Fruit fly (Drosophila melanogaster) whole organism, embryonic: ENCODE data around the gene CG5541.

Experiments used
- Awh ChIP-seq: fragments of 200-800 bp; sonication (Bioruptor generic); IDR thresholded peaks from 2 replicates; pipeline ENCODE4, ENCODE4 v1.3.6; 2022; ENCODE audit warnings: missing biosample characterization, missing genetic modification characterization
- Bdp1 ChIP-seq: fragments of 200-800 bp; sonication (Bioruptor generic); optimal IDR thresholded peaks from 3 replicates; lab custom pipeline; 2016; ENCODE audit warnings: missing biosample characterization, missing genetic modification characterization
- CG10209 ChIP-seq: fragments of 200-800 bp; sonication (Bioruptor generic); optimal IDR thresholded peaks from 3 replicates; lab custom pipeline; 2017; ENCODE audit warnings: missing biosample characterization, mild to moderate bottlenecking, missing genetic modification characterization, missing genetic modification reagents
- CG14860 ChIP-seq: fragments of 200-800 bp; sonication (Bioruptor generic); IDR thresholded peaks from 3 replicates; pipeline ENCODE4 v1.3.6; 2022; ENCODE audit warnings: missing biosample characterization, missing genetic modification characterization; ENCODE audit not compliant: partially characterized antibody
- CG15601 ChIP-seq: fragments of 200-800 bp; sonication (Bioruptor generic); optimal IDR thresholded peaks from 3 replicates; lab custom pipeline; 2019; ENCODE audit warnings: missing biosample characterization, mild to moderate bottlenecking, missing genetic modification characterization, moderate library complexity
- CG30020 ChIP-seq: fragments of 200-800 bp; optimal IDR thresholded peaks from 2 replicates; lab custom pipeline; 2019; ENCODE audit warnings: missing biosample characterization, mild to moderate bottlenecking, missing genetic modification characterization, moderate library complexity
- CG30403 ChIP-seq: fragments of 200-800 bp; sonication (Bioruptor generic); optimal IDR thresholded peaks from 3 replicates; lab custom pipeline; 2016; ENCODE audit warnings: missing biosample characterization, missing genetic modification characterization
- CG32767 ChIP-seq: fragments of 200-800 bp; sonication (Bioruptor generic); IDR thresholded peaks from 2 replicates; pipeline ENCODE4 v1.3.6; 2022; ENCODE audit warnings: missing biosample characterization, missing genetic modification characterization
- CG4360 ChIP-seq: fragments of 200-800 bp; sonication (Bioruptor generic); IDR thresholded peaks from 2 replicates; pipeline ENCODE4 v1.3.6; 2022; ENCODE audit warnings: missing biosample characterization, missing genetic modification characterization
- CG4730 ChIP-seq: fragments of 200-800 bp; sonication (Bioruptor generic); IDR thresholded peaks from 2 replicates; pipeline ENCODE4 v1.3.6; 2022; ENCODE audit warnings: missing biosample characterization, missing genetic modification characterization
- CG8944 ChIP-seq: fragments of 200-800 bp; sonication (Bioruptor generic); optimal IDR thresholded peaks from 3 replicates; lab custom pipeline; 2016; ENCODE audit warnings: missing biosample characterization, missing genetic modification characterization
- D ChIP-seq, 2 experiments: fragments of 200-800 bp in 1 of 2; fragments of >200 bp in 1 of 2; sonication (Bioruptor generic) in 1 of 2; optimal IDR thresholded peaks; 2 replicates in 1 of 2; 3 replicates in 1 of 2; lab custom pipeline; 2017; ENCODE audit warnings: mild to moderate bottlenecking in 1 of 2, missing biosample characterization in 1 of 2, missing genetic modification characterization in 1 of 2, missing genetic modification reagents in 1 of 2
- Dbx ChIP-seq: fragments of 200-800 bp; sonication (Bioruptor generic); IDR thresholded peaks from 3 replicates; pipeline ENCODE4 v1.3.6; 2022; ENCODE audit warnings: missing biosample characterization, missing genetic modification characterization
- Dip2 ChIP-seq: fragments of 200-800 bp; sonication (Bioruptor generic); IDR thresholded peaks from 2 replicates; pipeline ENCODE4 v1.3.6; 2022; ENCODE audit warnings: missing biosample characterization, missing genetic modification characterization
- Dref ChIP-seq: fragments of 200-800 bp; sonication (Bioruptor generic); IDR thresholded peaks from 2 replicates; pipeline ENCODE4 v1.3.6; 2022; ENCODE audit warnings: missing biosample characterization, missing genetic modification characterization
- Eip74EF ChIP-seq, 2 experiments: fragments of 200-800 bp in 1 of 2; fragments of >200 bp in 1 of 2; sonication (Bioruptor generic) in 1 of 2; optimal IDR thresholded peaks; 2 replicates each; lab custom pipeline; 2017 to 2019; ENCODE audit warnings: missing biosample characterization in 2 of 2, missing genetic modification characterization in 2 of 2, mild to moderate bottlenecking in 1 of 2, moderate library complexity in 1 of 2
- Fer2 ChIP-seq: fragments of 200-800 bp; sonication (Bioruptor generic); optimal IDR thresholded peaks from 2 replicates; lab custom pipeline; 2018; ENCODE audit warnings: missing biosample characterization, mild to moderate bottlenecking, missing genetic modification characterization, moderate library complexity
- Fer3 ChIP-seq: fragments of 200-800 bp; sonication (Bioruptor generic); optimal IDR thresholded peaks from 2 replicates; lab custom pipeline; 2018; ENCODE audit warnings: missing biosample characterization, mild to moderate bottlenecking, missing genetic modification characterization, moderate library complexity
- HmgD ChIP-seq: fragments of 200-800 bp; sonication (Bioruptor generic); optimal IDR thresholded peaks from 3 replicates; lab custom pipeline; 2016; ENCODE audit warnings: missing biosample characterization, missing genetic modification characterization
- Lhr ChIP-seq: fragments of 200-800 bp; sonication (Bioruptor generic); optimal IDR thresholded peaks from 3 replicates; lab custom pipeline; 2017; ENCODE audit warnings: mild to moderate bottlenecking, missing biosample characterization, missing genetic modification reagents, missing genetic modification characterization
- MBD-R2 ChIP-seq: fragments of 200-800 bp; sonication (Bioruptor generic); IDR thresholded peaks from 2 replicates; pipeline ENCODE4 v1.3.6; 2022; ENCODE audit warnings: missing biosample characterization, missing genetic modification characterization
- NC2β ChIP-seq: fragments of 200-800 bp; sonication (Bioruptor generic); optimal IDR thresholded peaks from 2 replicates; lab custom pipeline; 2016; ENCODE audit warnings: missing biosample characterization, missing genetic modification characterization
- NFAT ChIP-seq: fragments of 200-800 bp; sonication (Bioruptor generic); IDR thresholded peaks from 2 replicates; pipeline ENCODE4 v1.3.6; 2022; ENCODE audit warnings: missing biosample characterization, missing genetic modification characterization
- Nf-YC ChIP-seq: fragments of 200-800 bp; optimal IDR thresholded peaks from 3 replicates; lab custom pipeline; 2019; ENCODE audit warnings: missing biosample characterization, mild to moderate bottlenecking, missing genetic modification characterization, moderate library complexity
- NfI ChIP-seq: fragments of 200-800 bp; sonication (Bioruptor generic); optimal IDR thresholded peaks from 3 replicates; lab custom pipeline; 2018; ENCODE audit warnings: missing biosample characterization, mild to moderate bottlenecking, missing genetic modification characterization, moderate library complexity
- Sin3A ChIP-seq: fragments of >200 bp; optimal IDR thresholded peaks from 2 replicates; lab custom pipeline; 2018
- al ChIP-seq: fragments of 200-800 bp; sonication (Bioruptor generic); IDR thresholded peaks from 2 replicates; pipeline ENCODE4 v1.3.6; 2022; ENCODE audit warnings: missing biosample characterization, missing genetic modification characterization
- corto ChIP-seq: fragments of 200-800 bp; sonication (Bioruptor generic); optimal IDR thresholded peaks from 2 replicates; lab custom pipeline; 2016; ENCODE audit warnings: missing biosample characterization, mild to moderate bottlenecking, missing genetic modification characterization, moderate library complexity
- crol ChIP-seq: fragments of 200-800 bp; sonication (Bioruptor generic); IDR thresholded peaks from 2 replicates; pipeline ENCODE4 v1.3.6; 2022; ENCODE audit warnings: missing biosample characterization, missing genetic modification characterization
- dpn ChIP-seq, 2 experiments: fragments of 200-800 bp; sonication (Bioruptor generic); optimal IDR thresholded peaks; 3 replicates each; lab custom pipeline; 2016; ENCODE audit warnings: missing biosample characterization in 2 of 2, missing genetic modification characterization in 2 of 2
- fd102C ChIP-seq: fragments of 200-800 bp; sonication (Bioruptor generic); optimal IDR thresholded peaks from 2 replicates; lab custom pipeline; 2018; ENCODE audit warnings: missing biosample characterization, mild to moderate bottlenecking, missing genetic modification characterization, moderate library complexity
- ftz-f1 ChIP-seq: fragments of 200-800 bp; sonication (Bioruptor generic); optimal IDR thresholded peaks from 2 replicates; lab custom pipeline; 2016; ENCODE audit warnings: missing biosample characterization, missing genetic modification characterization
- ken ChIP-seq: fragments of 200-800 bp; sonication (Bioruptor generic); IDR thresholded peaks from 3 replicates; pipeline ENCODE4 v1.3.6; 2022; ENCODE audit warnings: missing biosample characterization, missing genetic modification characterization
- lab ChIP-seq: fragments of 200-800 bp; sonication (Bioruptor generic); optimal IDR thresholded peaks from 3 replicates; lab custom pipeline; 2017; ENCODE audit warnings: missing biosample characterization, missing genetic modification characterization, mild to moderate bottlenecking, moderate library complexity, missing genetic modification reagents
- luna ChIP-seq: fragments of 200-800 bp; sonication (Bioruptor generic); optimal IDR thresholded peaks from 2 replicates; lab custom pipeline; 2016; ENCODE audit warnings: missing biosample characterization, missing genetic modification characterization
- nau ChIP-seq: fragments of 200-800 bp; sonication (Bioruptor generic); optimal IDR thresholded peaks from 3 replicates; lab custom pipeline; 2017; ENCODE audit warnings: missing biosample characterization, mild to moderate bottlenecking, missing genetic modification characterization, missing genetic modification reagents
- nerfin-1 ChIP-seq: fragments of 200-800 bp; sonication (Bioruptor generic); optimal IDR thresholded peaks from 3 replicates; lab custom pipeline; 2019; ENCODE audit warnings: missing biosample characterization, mild to moderate bottlenecking, missing genetic modification characterization, moderate library complexity
- otp ChIP-seq: fragments of 200-800 bp; sonication (Bioruptor generic); IDR thresholded peaks from 3 replicates; pipeline ENCODE4, ENCODE4 v1.3.6; 2022; ENCODE audit warnings: missing biosample characterization, missing genetic modification characterization
- pan ChIP-seq, 4 experiments: fragments of >200 bp in 3 of 4; fragments of 200-800 bp in 1 of 4; sonication (Bioruptor generic) in 1 of 4; optimal IDR thresholded peaks in 3 of 4; IDR thresholded peaks in 1 of 4; 2 replicates each; pipeline versions ENCODE4 v1.3.6 to Lab custom; 2017 to 2022; ENCODE audit warnings: missing biosample characterization in 2 of 4, missing genetic modification characterization in 2 of 4, mixed read lengths in 1 of 4
- pb ChIP-seq: fragments of 200-800 bp; sonication (Bioruptor generic); optimal IDR thresholded peaks from 3 replicates; lab custom pipeline; 2016; ENCODE audit warnings: missing biosample characterization, missing genetic modification characterization
- pnt ChIP-seq: fragments of 200-800 bp; sonication (Bioruptor generic); optimal IDR thresholded peaks from 3 replicates; lab custom pipeline; 2016; ENCODE audit warnings: missing biosample characterization, missing genetic modification characterization
- prd ChIP-seq, 3 experiments: fragments of >200 bp in 2 of 3; fragments of 200-800 bp in 1 of 3; sonication (Bioruptor generic) in 1 of 3; optimal IDR thresholded peaks in 2 of 3; IDR thresholded peaks in 1 of 3; 2 replicates in 2 of 3; 3 replicates in 1 of 3; pipeline versions ENCODE4 v1.3.6 to Lab custom; 2017 to 2022; ENCODE audit warnings: missing biosample characterization in 1 of 3, missing genetic modification characterization in 1 of 3
- pros ChIP-seq: fragments of 200-800 bp; sonication (Bioruptor generic); optimal IDR thresholded peaks from 3 replicates; lab custom pipeline; 2019; ENCODE audit warnings: missing biosample characterization, mild to moderate bottlenecking, missing genetic modification characterization, moderate library complexity
- pum ChIP-seq: fragments of 200-800 bp; sonication (Bioruptor generic); optimal IDR thresholded peaks from 2 replicates; lab custom pipeline; 2016; ENCODE audit warnings: missing biosample characterization, missing genetic modification characterization
- ranshi ChIP-seq: fragments of 200-800 bp; sonication (Bioruptor generic); IDR thresholded peaks from 2 replicates; pipeline ENCODE4 v1.3.6; 2022; ENCODE audit warnings: missing biosample characterization, missing genetic modification characterization
- repo ChIP-seq: fragments of 200-800 bp; sonication (Bioruptor generic); optimal IDR thresholded peaks from 2 replicates; lab custom pipeline; 2016; ENCODE audit warnings: missing biosample characterization, missing genetic modification characterization
- row ChIP-seq: fragments of 200-800 bp; sonication (Bioruptor generic); IDR thresholded peaks from 3 replicates; pipeline ENCODE4 v1.3.6; 2022; ENCODE audit warnings: missing biosample characterization, missing genetic modification characterization
- sug ChIP-seq: fragments of 200-800 bp; optimal IDR thresholded peaks from 2 replicates; lab custom pipeline; 2019; ENCODE audit warnings: missing biosample characterization, mild to moderate bottlenecking, missing genetic modification characterization, moderate library complexity
- yki ChIP-seq: fragments of >200 bp; optimal IDR thresholded peaks from 3 replicates; lab custom pipeline; 2018
- zen ChIP-seq: fragments of 200-800 bp; sonication (Bioruptor generic); optimal IDR thresholded peaks from 3 replicates; lab custom pipeline; 2018; ENCODE audit warnings: missing biosample characterization, mild to moderate bottlenecking, missing genetic modification characterization, moderate library complexity

Gene CG5541

dm6 chrX:15080780-15081402, 37.0 kb downstream of the CG5541 start, which contains the start of gene CG33177 (continued):
- TF ChIP-seq NfI (GFP tag; lab: Kevin White, UChicago) (peak; percentile 14), repo (GFP tag; lab: Kevin White, UChicago) (no peak), Fer2 (tag; lab: Kevin White, UChicago) (no peak), D (optimal IDR thresholded peaks at IDR 0.05; lab: Kevin White, UChicago) (no peak), D (GFP tag; optimal IDR thresholded peaks at IDR 0.05; lab: Kevin White, UChicago) (no peak), CG30403 (GFP tag; lab: Kevin White, UChicago) (peak; percentile 14), Lhr (GFP tag; lab: Kevin White, UChicago) (peak; percentile 22), ftz-f1 (GFP tag; lab: Kevin White, UChicago) (no peak), pb (GFP tag; lab: Kevin White, UChicago) (no peak), prd (optimal IDR thresholded peaks at IDR 0.05; lab: Kevin White, UChicago) (no peak), prd (GFP tag; IDR thresholded peaks at IDR 0.05; lab: Robert Waterston, UW) (no peak), luna (no peak), Fer3 (tag; lab: Kevin White, UChicago) (peak; percentile 20), corto (no peak), HmgD (GFP tag; lab: Kevin White, UChicago) (no peak), CG15601 (tag; lab: Kevin White, UChicago) (no peak), row (GFP tag; lab: Robert Waterston, UW) (no peak), ranshi (GFP tag; lab: Robert Waterston, UW) (no peak), Awh (no peak), Eip74EF (GFP tag; optimal IDR thresholded peaks at IDR 0.05; lab: Kevin White, UChicago) (peak in 1 of 2 experiments; percentile 34), CG8944 (no peak), otp (GFP tag; lab: Robert Waterston, UW) (no peak), crol (GFP tag; lab: Robert Waterston, UW) (no peak), CG32767 (GFP tag; lab: Robert Waterston, UW) (no peak), Dref (GFP tag; lab: Robert Waterston, UW) (no peak), CG10209 (GFP tag; lab: Kevin White, UChicago) (no peak), NFAT (GFP tag; lab: Robert Waterston, UW) (0 out of 2 replicates have a peak, but pooled peaks have one; percentile 24), pan (optimal IDR thresholded peaks at IDR 0.05; lab: Kevin White, UChicago) (no peak), pan (GFP tag; optimal IDR thresholded peaks at IDR 0.05 in 1 of 2, IDR thresholded peaks at IDR 0.05 in 1 of 2) (no peak), nerfin-1 (tag; lab: Kevin White, UChicago) (no peak), CG4360 (no peak), Nf-YC (tag; lab: Kevin White, UChicago) (peak; percentile 2), pros (GFP tag; lab: Kevin White, UChicago) (no peak), ken (GFP tag; lab: Robert Waterston, UW) (no peak), lab (GFP tag; lab: Kevin White, UChicago) (peak; percentile 44), Sin3A (lab: Kevin White, UChicago) (no peak), fd102C (no peak), zen (peak; percentile 79), pum (GFP tag; lab: Kevin White, UChicago) (no peak), nau (no peak), yki (no peak), sug (tag; lab: Kevin White, UChicago) (peak; percentile 74), al (no peak), CG30020 (tag; lab: Kevin White, UChicago) (no peak), CG14860 (GFP tag; lab: Robert Waterston, UW) (no peak), pnt (no peak), Dbx (GFP tag; lab: Robert Waterston, UW) (no peak), NC2β (no peak), Dip2 (GFP tag; lab: Robert Waterston, UW) (peak; percentile 96), Bdp1 (GFP tag; lab: Kevin White, UChicago) (no peak), MBD-R2 (no peak), CG4730 (GFP tag; lab: Robert Waterston, UW) (no peak), dpn (GFP tag; optimal IDR thresholded peaks at IDR 0.05; lab: Kevin White, UChicago) (no peak)
